Worm (Caenorhabditis elegans): Measurements from ENCODE around the gene cpg-18.

cpg-18 gene

ce11 chrIV:5780234-5780788 lies 45.5 kb downstream of the cpg-18 start (continued):
- TF ChIP-seq dmd-6 (GFP tag; IDR thresholded peaks at IDR 0.05) (0 out of 2 replicates have a peak, but pooled peaks have one; percentile 12), mdl-1 (tag; optimal IDR thresholded peaks at IDR 0.05) (peak in 1 of 2 experiments; percentile 30), F49E8.2 (tag; optimal IDR thresholded peaks at IDR 0.05; ENCODE audit: borderline replicate concordance) (no peak), T20F7.1 (GFP tag; optimal IDR thresholded peaks at IDR 0.05) (no peak), ceh-44 (GFP tag; IDR thresholded peaks at IDR 0.05) (no peak), F10B5.3 (tag; optimal IDR thresholded peaks at IDR 0.05) (no peak), sdz-12 (GFP tag; optimal IDR thresholded peaks at IDR 0.05) (no peak), nhr-28 (tag; optimal IDR thresholded peaks at IDR 0.05) (peak; percentile 31), nhr-6 (tag; optimal IDR thresholded peaks at IDR 0.05) (no peak), mxl-2 (GFP tag; conservative IDR thresholded peaks at IDR 0.05) (no peak), mep-1 (tag; optimal IDR thresholded peaks at IDR 0.05) (no peak), F37D6.2 (tag; optimal IDR thresholded peaks at IDR 0.05) (no peak), pha-4 (GFP tag; IDR thresholded peaks at IDR 0.05) (no peak), pha-4 (tag; optimal IDR thresholded peaks at IDR 0.05) (no peak), aly-2 (tag; optimal IDR thresholded peaks at IDR 0.05) (no peak), daf-8 (GFP tag; IDR thresholded peaks at IDR 0.05) (no peak)

DNA sequence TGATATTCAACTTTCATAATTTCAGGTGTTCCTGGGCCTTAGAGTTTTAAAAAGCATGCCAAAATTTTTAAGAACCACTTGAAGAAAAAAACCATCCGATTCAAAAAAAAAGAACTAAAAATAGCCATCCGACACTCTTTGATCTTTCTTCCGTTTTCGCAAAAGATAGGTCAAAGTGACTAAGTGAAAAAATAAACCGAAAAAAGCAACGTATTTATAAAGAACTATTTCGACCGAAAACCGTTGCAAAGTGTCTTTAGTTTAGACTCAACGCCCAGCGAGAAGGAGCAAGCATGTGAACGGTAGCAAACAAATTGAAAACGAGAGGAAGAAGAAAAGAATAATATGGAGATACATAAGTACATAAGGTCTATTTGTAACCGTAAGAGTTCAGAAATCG lies 48.9 kb downstream of the cpg-18 start:
- TF ChIP-seq unc-39 (tag; optimal IDR thresholded peaks at IDR 0.05) (no peak), unc-62 (GFP tag; optimal IDR thresholded peaks at IDR 0.05 in 1 of 2) (peak in 1 of 2 experiments; percentile 94), unc-62 (tag; optimal IDR thresholded peaks at IDR 0.05) (no peak)
